Worm (Caenorhabditis elegans): Measurements from ENCODE around the gene F18E9.3.

F18E9.3 gene

ce11 chrX:8556614-8557196, 29.2 kb upstream of the F18E9.3 start, which contains the start of gene utx-1 (continued):
- TF ChIP-seq xbp-1 (tag; optimal IDR thresholded peaks at IDR 0.05) (no peak), lin-35 (GFP tag; optimal IDR thresholded peaks at IDR 0.05) (peak; percentile 15 to 48), zip-4 (GFP tag; optimal IDR thresholded peaks at IDR 0.05) (peak; percentile 86), swsn-7 (tag; optimal IDR thresholded peaks at IDR 0.05) (peak; percentile 30), ztf-11 (tag; optimal IDR thresholded peaks at IDR 0.05) (peak in 1 of 2 experiments; percentile 37)

ce11 chrX:8562586-8562985, 23.4 kb upstream of the F18E9.3 start:
- TF ChIP-seq aha-1 (tag; optimal IDR thresholded peaks at IDR 0.05) (no peak), nhr-28 (tag; optimal IDR thresholded peaks at IDR 0.05) (no peak), lin-14 (GFP tag; optimal IDR thresholded peaks at IDR 0.05) (no peak), ceh-82 (tag; optimal IDR thresholded peaks at IDR 0.05) (no peak), efl-3 (GFP tag; optimal IDR thresholded peaks at IDR 0.05) (no peak), sptf-1 (tag; optimal IDR thresholded peaks at IDR 0.05) (no peak), ceh-8 (GFP tag; optimal IDR thresholded peaks at IDR 0.05) (no peak), nhr-47 (tag; optimal IDR thresholded peaks at IDR 0.05) (no peak), pag-3 (tag; optimal IDR thresholded peaks at IDR 0.05; ENCODE audit: borderline replicate concordance, insufficient read depth) (no peak), lin-15B (tag; optimal IDR thresholded peaks at IDR 0.05) (no peak), xbp-1 (tag; optimal IDR thresholded peaks at IDR 0.05) (no peak), nhr-12 (tag; optimal IDR thresholded peaks at IDR 0.05) (no peak), F16B12.6 (tag; optimal IDR thresholded peaks at IDR 0.05) (no peak)

DNA sequence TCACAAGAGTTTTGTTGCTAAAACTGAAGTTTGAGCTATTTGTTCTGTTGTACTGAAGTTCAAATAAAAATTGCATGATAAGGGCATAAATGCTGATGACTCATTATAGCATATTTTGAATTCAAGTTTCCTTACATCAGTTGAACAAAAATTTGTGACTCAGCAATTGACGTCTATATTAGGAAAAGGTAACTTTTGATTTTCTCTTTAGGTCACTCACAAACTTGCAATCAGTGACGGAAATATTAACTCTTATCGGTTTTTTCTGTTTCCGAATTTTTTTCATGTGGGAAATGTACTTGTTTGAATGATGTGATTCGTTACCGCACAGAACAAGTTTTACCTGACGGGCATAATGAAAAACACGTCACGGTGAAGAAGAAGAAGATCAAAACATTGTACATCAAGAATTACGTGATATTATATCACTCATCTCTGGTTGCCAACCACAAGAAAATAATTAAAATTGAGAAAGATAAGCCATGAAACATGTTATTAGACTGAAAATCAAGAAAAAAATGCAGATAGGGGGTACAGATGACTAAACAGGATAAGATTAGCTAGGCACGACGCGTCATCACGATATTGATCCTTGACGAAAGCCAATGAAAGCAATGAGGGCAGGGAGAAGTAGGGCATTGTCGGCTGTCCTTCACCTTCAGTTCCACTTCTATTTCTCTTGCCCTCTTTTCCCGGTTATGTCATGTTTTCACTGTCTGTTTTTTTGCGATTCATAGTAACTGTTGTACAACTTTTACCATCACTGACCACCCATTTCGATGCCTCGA, 22.1 kb upstream of the F18E9.3 start:
- TF ChIP-seq dsc-1 (tag; optimal IDR thresholded peaks at IDR 0.05) (peak; percentile 60), unc-130 (tag; optimal IDR thresholded peaks at IDR 0.05) (no peak), lin-14 (GFP tag; optimal IDR thresholded peaks at IDR 0.05) (peak; percentile 23), elt-3 (tag; optimal IDR thresholded peaks at IDR 0.05) (peak in 1 of 6 experiments; percentile 36), mdl-1 (tag; optimal IDR thresholded peaks at IDR 0.05) (no peak), nhr-20 (tag; optimal IDR thresholded peaks at IDR 0.05) (peak; percentile 18), elt-2 (tag; optimal IDR thresholded peaks at IDR 0.05) (peak; percentile 26), nhr-85 (tag) (peak; percentile 47)

ce11 chrX:8564451-8564795, 21.5 kb upstream of the F18E9.3 start:
- no peak for TF ChIP-seq fos-1 (tag; optimal IDR thresholded peaks at IDR 0.05)
- TF ChIP-seq skn-1 (tag; optimal IDR thresholded peaks at IDR 0.05) = no peak
- TF ChIP-seq nhr-85 (tag) = peak; percentile 24
- peak; percentile 1 for TF ChIP-seq rnt-1 (tag; optimal IDR thresholded peaks at IDR 0.05)
- peak in 1 of 2 experiments; percentile 0 for TF ChIP-seq lin-35 (GFP tag; optimal IDR thresholded peaks at IDR 0.05)
- TF ChIP-seq ceh-90 (tag; optimal IDR thresholded peaks at IDR 0.05) = no peak
- no peak for TF ChIP-seq lin-13 (GFP tag; optimal IDR thresholded peaks at IDR 0.05)
- TF ChIP-seq elt-3 (tag; optimal IDR thresholded peaks at IDR 0.05) = no peak
- TF ChIP-seq nhr-20 (tag; optimal IDR thresholded peaks at IDR 0.05) = peak; percentile 17
- peak; percentile 80 for TF ChIP-seq blmp-1 (tag; optimal IDR thresholded peaks at IDR 0.05)
- TF ChIP-seq lin-14 (GFP tag; optimal IDR thresholded peaks at IDR 0.05) = peak; percentile 27
- no peak for TF ChIP-seq hlh-4 (tag; optimal IDR thresholded peaks at IDR 0.05)
- no peak for TF ChIP-seq ets-5 (GFP tag; IDR thresholded peaks at IDR 0.05)

DNA sequence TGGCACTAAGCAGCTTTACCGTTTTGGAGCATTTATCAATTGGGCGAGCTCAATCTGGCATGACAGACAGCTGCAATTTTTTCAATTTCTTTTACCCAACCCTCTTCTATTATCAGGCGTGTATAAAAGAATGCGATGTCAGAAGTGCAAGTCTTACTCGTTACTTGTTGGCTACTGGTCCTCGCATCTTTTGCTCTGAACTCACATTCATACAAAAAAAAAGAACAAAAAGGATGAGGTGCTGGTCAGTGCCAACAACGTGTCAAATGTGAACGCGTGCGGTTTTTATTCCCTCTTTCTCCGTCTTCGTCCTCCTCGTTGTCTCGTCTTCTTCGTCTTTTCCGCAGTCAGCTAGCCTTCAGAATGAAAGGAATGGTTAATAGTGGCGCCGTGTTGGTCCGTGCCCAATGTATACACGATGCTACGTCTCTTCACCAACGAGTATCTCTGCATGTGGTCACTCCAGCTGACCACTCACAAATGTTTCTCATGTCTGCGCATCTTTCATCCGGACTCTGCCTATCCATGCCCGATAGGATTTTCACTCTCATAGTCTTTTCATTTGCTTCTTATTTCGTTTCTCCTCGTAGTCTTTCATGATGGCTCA, 20.0 kb upstream of the F18E9.3 start:
- TF ChIP-seq ceh-90 (tag; optimal IDR thresholded peaks at IDR 0.05) (no peak), mab-9 (GFP tag; IDR thresholded peaks at IDR 0.05) (no peak), ztf-4 (tag; optimal IDR thresholded peaks at IDR 0.05) (peak; percentile 15), lin-15B (tag; optimal IDR thresholded peaks at IDR 0.05) (no peak), pag-3 (tag; optimal IDR thresholded peaks at IDR 0.05; ENCODE audit: borderline replicate concordance, insufficient read depth) (no peak), blmp-1 (tag; optimal IDR thresholded peaks at IDR 0.05) (peak; percentile 89), snu-23 (GFP tag; optimal IDR thresholded peaks at IDR 0.05) (peak; percentile 1), nhr-84 (tag; optimal IDR thresholded peaks at IDR 0.05) (no peak), nhr-90 (tag; optimal IDR thresholded peaks at IDR 0.05; ENCODE audit: poor library complexity) (no peak), sup-37 (GFP tag; optimal IDR thresholded peaks at IDR 0.05) (no peak), nhr-71 (tag; optimal IDR thresholded peaks at IDR 0.05) (no peak), C16A3.4 (tag; optimal IDR thresholded peaks at IDR 0.05) (no peak), lin-39 (tag; optimal IDR thresholded peaks at IDR 0.05) (no peak), mdl-1 (tag; optimal IDR thresholded peaks at IDR 0.05) (no peak), pqm-1 (tag; optimal IDR thresholded peaks at IDR 0.05) (no peak)
